Worm (Caenorhabditis elegans) whole organism, L4 larva: ENCODE data around the gene F07C3.2.

Experiments
- F10B5.3 ChIP-seq: sonication (generic microtip); optimal IDR thresholded peaks from 2 replicates; lab custom pipeline; 2016; ENCODE audit warnings: mild to moderate bottlenecking, missing genetic modification characterization, missing compliant biosample characterization
- F44E2.7 ChIP-seq: fragments of 200-800 bp; sonication (Bioruptor generic); IDR thresholded peaks from 2 replicates; pipeline ENCODE4 v2.1.2; 2022; ENCODE audit warnings: missing genetic modification characterization, missing compliant biosample characterization
- R02D3.7 ChIP-seq: fragments of 150-350 bp; sonication (generic microtip); optimal IDR thresholded peaks from 3 replicates; lab custom pipeline; 2014; ENCODE audit warnings: missing biosample characterization, missing genetic modification characterization
- T20F7.1 ChIP-seq: fragments of 200-800 bp; sonication (Bioruptor generic); optimal IDR thresholded peaks from 2 replicates; lab custom pipeline; 2018; ENCODE audit warnings: mild to moderate bottlenecking, missing genetic modification characterization, missing compliant biosample characterization
- Y105C5A.15 ChIP-seq: fragments of 200-800 bp; sonication (Bioruptor generic); IDR thresholded peaks from 2 replicates; pipeline ENCODE4 v1.3.6; 2022; ENCODE audit warnings: missing genetic modification characterization, missing compliant biosample characterization
- aly-2 ChIP-seq: sonication (generic microtip); optimal IDR thresholded peaks from 2 replicates; lab custom pipeline; 2018; ENCODE audit warnings: missing biosample characterization, missing genetic modification characterization
- arid-1 ChIP-seq: fragments of 200-800 bp; sonication (Bioruptor generic); conservative IDR thresholded peaks from 2 replicates; pipeline ENCODE4 v1.3.6; 2022; ENCODE audit warnings: missing genetic modification reagents, missing genetic modification characterization, missing compliant biosample characterization
- ceh-20 ChIP-seq: fragments of 200-800 bp; sonication (Bioruptor generic); IDR thresholded peaks from 2 replicates; pipeline ENCODE4 v1.3.6; 2022; ENCODE audit warnings: missing genetic modification reagents, missing genetic modification characterization, missing compliant biosample characterization
- ceh-32 ChIP-seq: sonication (generic microtip); optimal IDR thresholded peaks from 2 replicates; lab custom pipeline; 2016; ENCODE audit warnings: mild to moderate bottlenecking, missing genetic modification characterization, missing compliant biosample characterization; ENCODE audit not compliant: poor library complexity
- ceh-44 ChIP-seq: fragments of 200-800 bp; sonication (Bioruptor generic); IDR thresholded peaks from 2 replicates; pipeline ENCODE4 v1.3.6; 2022; ENCODE audit warnings: missing genetic modification reagents, missing genetic modification characterization, missing compliant biosample characterization
- ceh-62 ChIP-seq: sonication (generic microtip); optimal IDR thresholded peaks from 2 replicates; lab custom pipeline; 2017; ENCODE audit warnings: missing biosample characterization, missing genetic modification characterization
- cey-2 ChIP-seq: sonication (generic microtip); optimal IDR thresholded peaks from 3 replicates; lab custom pipeline; 2017; ENCODE audit warnings: missing genetic modification characterization, mild to moderate bottlenecking, missing compliant biosample characterization, antibody characterized with exemption, borderline replicate concordance; ENCODE audit not compliant: insufficient read depth
- daf-16 ChIP-seq, 3 experiments: sonication (generic microtip); optimal IDR thresholded peaks; 2 replicates each; lab custom pipeline; 2016 to 2017; ENCODE audit warnings: missing genetic modification characterization in 3 of 3, missing genetic modification reagents in 3 of 3, mild to moderate bottlenecking in 2 of 3, missing compliant biosample characterization in 2 of 3, missing biosample characterization in 1 of 3, moderate library complexity in 1 of 3
- dmd-8 ChIP-seq: fragments of 200-800 bp; sonication (Bioruptor generic); IDR thresholded peaks from 2 replicates; pipeline ENCODE4 v1.3.6; 2022; ENCODE audit warnings: missing genetic modification characterization, missing compliant biosample characterization
- dmd-9 ChIP-seq: fragments of 200-800 bp; sonication (Bioruptor generic); IDR thresholded peaks from 2 replicates; pipeline ENCODE4 v1.3.6; 2022; ENCODE audit warnings: missing genetic modification reagents, missing genetic modification characterization, missing compliant biosample characterization
- duxl-1 ChIP-seq: sonication (generic microtip); optimal IDR thresholded peaks from 2 replicates; lab custom pipeline; 2016; ENCODE audit warnings: mild to moderate bottlenecking, missing genetic modification characterization, moderate library complexity, missing compliant biosample characterization; ENCODE audit not compliant: poor library complexity
- egl-27 ChIP-seq: sonication (generic microtip); optimal IDR thresholded peaks from 3 replicates; lab custom pipeline; 2017; ENCODE audit warnings: missing biosample characterization, missing genetic modification reagents, missing genetic modification characterization
- fkh-10 ChIP-seq: fragments of 150-350 bp; optimal IDR thresholded peaks from 2 replicates; lab custom pipeline; 2014; ENCODE audit warnings: missing biosample characterization, missing genetic modification reagents, missing genetic modification characterization
- fos-1 ChIP-seq: fragments of 150-350 bp; optimal IDR thresholded peaks from 2 replicates; lab custom pipeline; 2014; ENCODE audit warnings: missing biosample characterization, missing genetic modification characterization
- hlh-11 ChIP-seq: fragments of 200-800 bp; sonication (Bioruptor generic); optimal IDR thresholded peaks from 2 replicates; lab custom pipeline; 2018; ENCODE audit warnings: mild to moderate bottlenecking, missing genetic modification characterization, missing compliant biosample characterization
- hlh-30 ChIP-seq: sonication (generic microtip); optimal IDR thresholded peaks from 2 replicates; lab custom pipeline; 2017; ENCODE audit warnings: antibody characterized with exemption, mild to moderate bottlenecking, missing genetic modification characterization, missing compliant biosample characterization; ENCODE audit not compliant: insufficient read depth
- lin-1 ChIP-seq: fragments of 200-800 bp; sonication (Bioruptor generic); IDR thresholded peaks from 2 replicates; pipeline ENCODE4 v1.3.6; 2022; ENCODE audit warnings: missing genetic modification reagents, missing genetic modification characterization, missing compliant biosample characterization
- lin-13 ChIP-seq: fragments of 150-350 bp; optimal IDR thresholded peaks from 2 replicates; lab custom pipeline; 2014; ENCODE audit warnings: missing biosample characterization, missing genetic modification reagents, missing genetic modification characterization
- lin-38 ChIP-seq: fragments of 200-800 bp; sonication (Bioruptor generic); IDR thresholded peaks from 2 replicates; pipeline ENCODE4 v1.3.6; 2022; ENCODE audit warnings: missing genetic modification reagents, missing genetic modification characterization, missing compliant biosample characterization
- lir-3 ChIP-seq: sonication (generic microtip); optimal IDR thresholded peaks from 2 replicates; lab custom pipeline; 2016; ENCODE audit warnings: mild to moderate bottlenecking, missing genetic modification characterization, missing compliant biosample characterization
- mdl-1 ChIP-seq, 2 experiments: fragments of 150-350 bp in 1 of 2; sonication (generic microtip) in 1 of 2; optimal IDR thresholded peaks; 2 replicates each; lab custom pipeline; 2014 to 2017; ENCODE audit warnings: missing biosample characterization in 2 of 2, missing genetic modification characterization in 2 of 2
- mep-1 ChIP-seq: fragments of 150-350 bp; sonication (generic microtip); optimal IDR thresholded peaks from 3 replicates; lab custom pipeline; 2014; ENCODE audit warnings: missing biosample characterization, missing genetic modification characterization
- mxl-2 ChIP-seq: fragments of 200-800 bp; sonication (Bioruptor generic); conservative IDR thresholded peaks from 2 replicates; pipeline ENCODE4 v1.3.6; 2022; ENCODE audit warnings: missing genetic modification reagents, missing genetic modification characterization, missing compliant biosample characterization
- mxl-3 ChIP-seq: fragments of 200-800 bp; sonication (Bioruptor generic); optimal IDR thresholded peaks from 2 replicates; lab custom pipeline; 2018; ENCODE audit warnings: mild to moderate bottlenecking, missing genetic modification characterization, missing compliant biosample characterization
- nhr-10 ChIP-seq: fragments of 150-350 bp; optimal IDR thresholded peaks from 2 replicates; lab custom pipeline; 2014; ENCODE audit warnings: missing biosample characterization, missing genetic modification characterization
- nhr-11 ChIP-seq: fragments of 150-350 bp; optimal IDR thresholded peaks from 2 replicates; lab custom pipeline; 2014; ENCODE audit warnings: missing biosample characterization, missing genetic modification characterization
- nhr-111 ChIP-seq: fragments of 200-800 bp; sonication (Bioruptor generic); optimal IDR thresholded peaks from 2 replicates; lab custom pipeline; 2018; ENCODE audit warnings: mild to moderate bottlenecking, missing genetic modification characterization, missing compliant biosample characterization
- nhr-28 ChIP-seq: fragments of 150-350 bp; optimal IDR thresholded peaks from 2 replicates; lab custom pipeline; 2014; ENCODE audit warnings: missing biosample characterization, missing genetic modification characterization
- nhr-41 ChIP-seq: fragments of 200-800 bp; sonication (Bioruptor generic); IDR thresholded peaks from 2 replicates; pipeline ENCODE4 v1.3.6; 2022; ENCODE audit warnings: missing genetic modification reagents, missing genetic modification characterization, missing compliant biosample characterization
- nhr-48 ChIP-seq: sonication (generic microtip); optimal IDR thresholded peaks from 2 replicates; lab custom pipeline; 2016; ENCODE audit warnings: mild to moderate bottlenecking, missing genetic modification characterization, missing compliant biosample characterization
- nhr-76 ChIP-seq: fragments of 150-350 bp; optimal IDR thresholded peaks from 2 replicates; lab custom pipeline; 2014; ENCODE audit warnings: missing biosample characterization, missing genetic modification characterization
- pha-4 ChIP-seq, 2 experiments: fragments of 150-350 bp in 1 of 2; fragments of 200-800 bp in 1 of 2; sonication (Bioruptor generic) in 1 of 2; IDR thresholded peaks in 1 of 2; optimal IDR thresholded peaks in 1 of 2; 2 replicates each; pipeline versions ENCODE4 v1.3.6 to Lab custom; 2014 to 2022; ENCODE audit warnings: missing genetic modification characterization in 2 of 2, missing genetic modification reagents in 2 of 2, missing biosample characterization in 1 of 2, missing compliant biosample characterization in 1 of 2
- php-3 ChIP-seq: fragments of 200-800 bp; sonication (Bioruptor generic); IDR thresholded peaks from 2 replicates; pipeline ENCODE4 v1.3.6; 2022; ENCODE audit warnings: missing genetic modification reagents, missing genetic modification characterization, missing compliant biosample characterization
- rbr-2 ChIP-seq: sonication (generic microtip); optimal IDR thresholded peaks from 2 replicates; lab custom pipeline; 2016; ENCODE audit warnings: missing genotype, missing genetic modification characterization, missing compliant biosample characterization
- snpc-1.2 ChIP-seq: fragments of 200-800 bp; sonication (Bioruptor generic); IDR thresholded peaks from 2 replicates; pipeline ENCODE4 v1.3.6; 2022; ENCODE audit warnings: missing genetic modification reagents, missing genetic modification characterization, missing compliant biosample characterization
- unc-62 ChIP-seq, 3 experiments: fragments of 150-350 bp in 1 of 3; sonication (generic microtip); optimal IDR thresholded peaks in 2 of 3; peaks in 1 of 3; 1 replicate in 1 of 3; 2 replicates in 2 of 3; lab custom pipeline; 2014 to 2017; ENCODE audit warnings: missing biosample characterization in 3 of 3, missing genetic modification characterization in 3 of 3, missing genetic modification reagents in 3 of 3, missing genotype in 1 of 3
- zag-1 ChIP-seq: fragments of 150-350 bp; optimal IDR thresholded peaks from 2 replicates; lab custom pipeline; 2014; ENCODE audit warnings: missing biosample characterization, missing genetic modification characterization
- ztf-7 ChIP-seq: fragments of 150-350 bp; optimal IDR thresholded peaks from 2 replicates; lab custom pipeline; 2014; ENCODE audit warnings: missing biosample characterization, missing genetic modification characterization

The F07C3.2 gene

DNA sequence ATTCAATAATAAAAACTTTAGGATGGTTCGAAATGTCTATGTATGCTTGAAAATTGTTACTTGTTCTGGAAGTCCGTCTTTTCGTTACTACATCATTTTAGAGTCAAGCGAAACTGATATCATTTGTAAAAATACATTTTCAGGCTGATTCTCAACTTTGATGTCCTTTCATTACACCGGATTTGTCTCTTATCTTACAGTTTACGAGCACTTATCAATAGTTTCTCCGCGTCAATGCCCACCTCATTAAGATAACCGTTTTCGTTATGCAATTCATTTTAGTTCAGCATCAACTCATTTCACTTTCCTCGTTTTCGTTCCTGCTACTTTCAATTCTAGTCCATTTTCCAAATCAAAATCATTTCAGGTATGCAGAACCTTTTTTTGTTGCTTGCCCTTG is 23.2 kb upstream of the F07C3.2 start, which contains the start of gene asp-2 (continued):
- TF ChIP-seq unc-62 (GFP tag; optimal IDR thresholded peaks at IDR 0.05 in 1 of 2; lab: Kevin White, UChicago) (no peak), unc-62 (tag; optimal IDR thresholded peaks at IDR 0.05; lab: Kevin White, UChicago) (no peak), php-3 (0 out of 2 replicates have a peak, but pooled peaks have one; percentile 53), T20F7.1 (no peak)

DNA sequence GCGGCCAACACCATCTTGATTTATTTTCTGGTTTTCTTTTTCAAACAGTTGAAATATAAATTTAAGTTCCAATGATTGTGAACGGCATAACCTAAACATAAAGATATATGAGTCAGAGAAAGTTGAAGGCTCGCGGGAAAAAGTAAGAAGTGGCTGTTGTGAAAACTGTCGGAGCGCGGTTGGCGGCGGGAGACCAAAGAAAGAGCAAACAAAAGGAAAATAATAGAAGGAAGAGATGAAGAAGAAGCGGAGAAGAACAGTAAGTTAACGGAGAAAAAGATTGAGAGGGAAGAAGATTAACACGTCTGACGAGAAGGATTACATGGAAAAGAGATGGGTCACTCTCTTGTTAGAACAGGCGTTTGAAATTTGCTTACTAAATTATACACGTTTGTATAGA is 18.5 kb upstream of the F07C3.2 start, which contains the start of gene inx-10:
Gene inx-10 (minus strand): TSS at position 101 of the 400 bp plus-strand sequence.
- TF ChIP-seq aly-2 (tag; lab: Kevin White, UChicago) (no peak), duxl-1 (no peak), egl-27 (no peak), fos-1 (no peak)

DNA sequence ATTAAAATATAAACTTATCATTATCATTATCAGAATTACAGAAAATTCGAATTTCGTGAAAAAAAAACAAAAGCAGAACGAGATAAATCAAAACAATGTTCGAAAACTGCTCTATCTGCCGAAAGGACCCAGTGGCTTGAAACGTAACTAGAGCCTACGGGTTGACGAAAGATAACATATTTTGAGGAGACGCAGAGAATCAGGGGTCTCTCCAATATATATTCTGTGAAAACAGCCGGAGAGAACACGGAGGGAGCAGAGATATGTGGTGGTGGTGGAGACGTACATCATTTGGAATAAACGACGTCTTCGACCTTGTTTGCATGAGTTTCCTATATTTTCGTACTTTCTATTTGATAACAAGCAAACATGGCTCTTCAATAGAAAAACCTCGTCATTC is 17.0 kb upstream of the F07C3.2 start:
- TF ChIP-seq daf-16 (GFP tag; optimal IDR thresholded peaks at IDR 0.05; lab: Kevin White, UChicago) = peak in 1 of 2 experiments; percentile 1
- TF ChIP-seq daf-16 (tag; optimal IDR thresholded peaks at IDR 0.05; lab: Kevin White, UChicago) = no peak
- TF ChIP-seq ztf-7 (tag; lab: Kevin White, UChicago) = no peak
- peak; percentile 8 for TF ChIP-seq rbr-2 (tag; lab: Kevin White, UChicago)

DNA sequence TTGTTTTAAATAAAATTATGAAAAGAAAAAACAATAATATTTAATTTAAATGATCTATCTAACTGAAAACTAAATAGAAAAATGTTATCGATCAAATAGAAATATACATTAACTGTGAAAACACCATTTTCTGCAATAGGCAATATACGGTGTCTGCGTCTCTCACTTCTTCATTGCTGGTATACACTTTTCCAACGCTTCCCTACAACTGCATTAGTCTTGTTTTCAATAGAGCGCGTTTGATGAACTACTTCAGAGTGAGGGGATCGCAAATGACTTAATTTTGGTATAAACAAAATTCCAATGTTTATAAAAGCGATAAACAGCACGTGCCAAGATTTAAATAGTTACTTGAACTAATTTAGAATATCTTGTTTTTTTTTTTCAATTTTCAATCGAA is 13.4 kb upstream of the F07C3.2 start:
- TF ChIP-seq fkh-10 = no peak
- TF ChIP-seq mxl-3 (GFP tag; lab: Kevin White, UChicago) = peak; percentile 41
- no peak for TF ChIP-seq Y105C5A.15 (GFP tag; lab: Robert Waterston, UW)
- no peak for TF ChIP-seq nhr-111 (GFP tag; lab: Kevin White, UChicago)
- no peak for TF ChIP-seq zag-1 (tag; lab: Kevin White, UChicago)
- TF ChIP-seq unc-62 (GFP tag; optimal IDR thresholded peaks at IDR 0.05 in 1 of 2; lab: Kevin White, UChicago) = no peak
- no peak for TF ChIP-seq unc-62 (tag; optimal IDR thresholded peaks at IDR 0.05; lab: Kevin White, UChicago)
- TF ChIP-seq nhr-10 (tag; lab: Kevin White, UChicago) = no peak
- no peak for TF ChIP-seq F10B5.3
- TF ChIP-seq R02D3.7 = no peak
- TF ChIP-seq hlh-11 = peak; percentile 56
- TF ChIP-seq lin-13 = no peak
- TF ChIP-seq ceh-32 = no peak
- TF ChIP-seq dmd-8 (GFP tag; lab: Robert Waterston, UW) = no peak
- no peak for TF ChIP-seq nhr-41 (GFP tag; lab: Robert Waterston, UW)
- TF ChIP-seq lir-3 (tag; lab: Kevin White, UChicago) = no peak
- TF ChIP-seq arid-1 = no peak
- no peak for TF ChIP-seq nhr-76 (tag; lab: Kevin White, UChicago)
- no peak for TF ChIP-seq mxl-2 (GFP tag; lab: Robert Waterston, UW)
- TF ChIP-seq daf-16 (GFP tag; optimal IDR thresholded peaks at IDR 0.05; lab: Kevin White, UChicago) = no peak
- peak; percentile 81 for TF ChIP-seq daf-16 (tag; optimal IDR thresholded peaks at IDR 0.05; lab: Kevin White, UChicago)
- TF ChIP-seq lin-38 (GFP tag; lab: Robert Waterston, UW) = peak; percentile 82
- peak; percentile 44 for TF ChIP-seq hlh-30
- peak; percentile 81 for TF ChIP-seq mep-1
- no peak for TF ChIP-seq ceh-62 (tag; lab: Kevin White, UChicago)
- TF ChIP-seq nhr-11 (tag; lab: Kevin White, UChicago) = peak; percentile 43
- no peak for TF ChIP-seq dmd-9
- no peak for TF ChIP-seq cey-2
- peak; percentile 93 for TF ChIP-seq nhr-28
- no peak for TF ChIP-seq nhr-48 (tag; lab: Kevin White, UChicago)
- TF ChIP-seq mdl-1 (tag; optimal IDR thresholded peaks at IDR 0.05; lab: Kevin White, UChicago) = peak in 1 of 2 experiments; percentile 44
- TF ChIP-seq aly-2 (tag; lab: Kevin White, UChicago) = no peak
- no peak for TF ChIP-seq snpc-1.2 (GFP tag; lab: Robert Waterston, UW)
- no peak for TF ChIP-seq ceh-44 (GFP tag; lab: Robert Waterston, UW)
- no peak for TF ChIP-seq lin-1
- TF ChIP-seq ceh-20 = no peak
- TF ChIP-seq F44E2.7 = no peak
- TF ChIP-seq pha-4 (GFP tag; IDR thresholded peaks at IDR 0.05; lab: Robert Waterston, UW) = no peak
- TF ChIP-seq pha-4 (tag; optimal IDR thresholded peaks at IDR 0.05; lab: Kevin White, UChicago) = peak; percentile 64
